Fruit fly (Drosophila melanogaster) whole organism, wandering third instar larva: ENCODE data around the gene CG34026.
A peak's percentile ranks its signal among the peaks of the same experiment; 100 is the strongest.

Source experiments
- GATAd ChIP-seq: sonication (Bioruptor generic); optimal IDR thresholded peaks from 2 replicates; lab custom pipeline; 2016; ENCODE audit warnings: missing biosample characterization, missing genetic modification characterization
- OdsH ChIP-seq: fragments of 200-800 bp; sonication (Bioruptor generic); optimal IDR thresholded peaks from 2 replicates; lab custom pipeline; 2016; ENCODE audit warnings: missing biosample characterization, mild to moderate bottlenecking, missing genetic modification characterization
- br ChIP-seq: fragments of 200-800 bp; sonication (Bioruptor generic); optimal IDR thresholded peaks from 2 replicates; lab custom pipeline; 2016; ENCODE audit warnings: missing biosample characterization, missing genetic modification characterization
- dl ChIP-seq, 2 experiments: fragments of 175-275, 200-275 bp in 1 of 2; fragments of 200-275 bp in 1 of 2; sonication (Bioruptor generic); optimal IDR thresholded peaks; lab custom pipeline; 2018; ENCODE audit warnings: mild to moderate bottlenecking in 2 of 2, missing biosample characterization in 2 of 2, missing genetic modification characterization in 2 of 2, moderate library complexity in 2 of 2; ENCODE audit not compliant: partially characterized antibody in 2 of 2, insufficient read depth in 1 of 2
- foxo ChIP-seq, 2 experiments: fragments of 200-800 bp; sonication (Bioruptor generic); optimal IDR thresholded peaks; 2 replicates in 1 of 2; 3 replicates in 1 of 2; lab custom pipeline; 2016 to 2017; ENCODE audit warnings: missing biosample characterization in 2 of 2, missing genetic modification characterization in 2 of 2
- fru ChIP-seq: fragments of 200-800 bp; sonication (Bioruptor generic); optimal IDR thresholded peaks from 3 replicates; lab custom pipeline; 2016; ENCODE audit warnings: missing biosample characterization, mild to moderate bottlenecking, missing genetic modification characterization
- h ChIP-seq: fragments of 200-800 bp; sonication (Bioruptor generic); optimal IDR thresholded peaks from 3 replicates; lab custom pipeline; 2016; ENCODE audit warnings: missing biosample characterization, mild to moderate bottlenecking, missing genetic modification characterization
- jim ChIP-seq: fragments of 175-275, 200-325 bp; sonication (Bioruptor generic); optimal IDR thresholded peaks from 2 replicates; lab custom pipeline; 2016; ENCODE audit warnings: missing biosample characterization, mild to moderate bottlenecking, missing genetic modification characterization
- pan ChIP-seq: fragments of >200 bp; optimal IDR thresholded peaks from 2 replicates; lab custom pipeline; 2017
- sv ChIP-seq: fragments of 200-800 bp; sonication (Bioruptor generic); optimal IDR thresholded peaks from 3 replicates; lab custom pipeline; 2016; ENCODE audit warnings: missing biosample characterization, missing genetic modification characterization

dm6 chrX:9495945-9496445, 37.6 kb upstream of the CG34026 start:
- no peak for TF ChIP-seq sv (GFP tag; lab: Kevin White, UChicago)
- TF ChIP-seq OdsH (GFP tag; lab: Kevin White, UChicago): peak; percentile 8
- TF ChIP-seq dl (GFP tag; optimal IDR thresholded peaks at IDR 0.05; lab: Kevin White, UChicago; ENCODE audit: insufficient read depth in 1 of 2, partially characterized antibody in 2 of 2): peak; percentile 23 to 56
- peak; percentile 36 for TF ChIP-seq h
- TF ChIP-seq foxo (GFP tag; optimal IDR thresholded peaks at IDR 0.05; lab: Kevin White, UChicago): peak in 1 of 2 experiments; percentile 22
- no peak for TF ChIP-seq pan (lab: Kevin White, UChicago)
- TF ChIP-seq jim (GFP tag; lab: Kevin White, UChicago): no peak
- TF ChIP-seq GATAd (GFP tag; lab: Kevin White, UChicago): no peak
- peak; percentile 53 for TF ChIP-seq fru (GFP tag; lab: Kevin White, UChicago)
- peak; percentile 1 for TF ChIP-seq br
